Fruit fly (Drosophila melanogaster) whole organism, prepupa: Measurements from ENCODE around the gene Mgstl.

ENCODE experiments used
- Blimp-1 ChIP-seq: fragments of 200-800 bp; sonication (Bioruptor generic); optimal IDR thresholded peaks from 3 replicates; lab custom pipeline; 2017; ENCODE audit warnings: missing biosample characterization, missing genetic modification characterization, mild to moderate bottlenecking, moderate library complexity, missing genetic modification reagents
- CG10631 ChIP-seq: fragments of 200-800 bp; sonication (Bioruptor generic); optimal IDR thresholded peaks from 2 replicates; lab custom pipeline; 2016; ENCODE audit warnings: missing biosample characterization, missing genetic modification characterization
- CG10669 ChIP-seq: fragments of 200-800 bp; sonication (Bioruptor generic); optimal IDR thresholded peaks from 3 replicates; lab custom pipeline; 2018; ENCODE audit warnings: missing biosample characterization, mild to moderate bottlenecking, missing genetic modification characterization, moderate library complexity
- CG11294 ChIP-seq: fragments of 200-800 bp; sonication (Bioruptor generic); IDR thresholded peaks from 2 replicates; pipeline ENCODE4 v1.3.6; 2022; ENCODE audit warnings: missing biosample characterization, missing genetic modification characterization
- CG11902 ChIP-seq: fragments of 200-800 bp; sonication (Bioruptor generic); optimal IDR thresholded peaks from 3 replicates; lab custom pipeline; 2016; ENCODE audit warnings: missing biosample characterization, missing genetic modification characterization
- CG15336 ChIP-seq: fragments of 200-800 bp; sonication (Bioruptor generic); IDR thresholded peaks from 2 replicates; pipeline ENCODE4 v1.3.6; 2022; ENCODE audit warnings: missing biosample characterization, missing genetic modification characterization
- CG1621 ChIP-seq: fragments of 200-800 bp; sonication (Bioruptor generic); optimal IDR thresholded peaks from 3 replicates; lab custom pipeline; 2018; ENCODE audit warnings: missing biosample characterization, mild to moderate bottlenecking, missing genetic modification characterization
- CG16779 ChIP-seq: fragments of 200-800 bp; sonication (Bioruptor generic); optimal IDR thresholded peaks from 3 replicates; lab custom pipeline; 2017; ENCODE audit warnings: missing biosample characterization, mild to moderate bottlenecking, missing genetic modification characterization
- CG3032 ChIP-seq: fragments of 200-800 bp; optimal IDR thresholded peaks from 2 replicates; lab custom pipeline; 2019; ENCODE audit warnings: missing biosample characterization, mild to moderate bottlenecking, missing genetic modification characterization, moderate library complexity
- CG31627 ChIP-seq: fragments of 200-800 bp; sonication (Bioruptor generic); optimal IDR thresholded peaks from 3 replicates; lab custom pipeline; 2016; ENCODE audit warnings: missing biosample characterization, missing genetic modification characterization
- CG32006 ChIP-seq: fragments of 200-800 bp; sonication (Bioruptor generic); optimal IDR thresholded peaks from 3 replicates; lab custom pipeline; 2017; ENCODE audit warnings: missing biosample characterization, mild to moderate bottlenecking, missing genetic modification characterization
- CG34406 ChIP-seq: fragments of 200-800 bp; sonication (Bioruptor generic); optimal IDR thresholded peaks from 3 replicates; lab custom pipeline; 2016; ENCODE audit warnings: missing biosample characterization, missing genetic modification characterization
- CG3919 ChIP-seq: fragments of 200-800 bp; sonication (Bioruptor generic); optimal IDR thresholded peaks from 3 replicates; lab custom pipeline; 2016; ENCODE audit warnings: missing biosample characterization, missing genetic modification characterization
- CG4318 ChIP-seq: fragments of 200-800 bp; sonication (Bioruptor generic); optimal IDR thresholded peaks from 3 replicates; lab custom pipeline; 2017; ENCODE audit warnings: missing biosample characterization, mild to moderate bottlenecking, missing genetic modification characterization
- CG6163 ChIP-seq: fragments of 200-800 bp; sonication (Bioruptor generic); IDR thresholded peaks from 3 replicates; pipeline ENCODE4 v1.3.6; 2022; ENCODE audit warnings: missing biosample characterization, missing genetic modification characterization
- CG6276 ChIP-seq: fragments of 200-800 bp; sonication (Bioruptor generic); optimal IDR thresholded peaks from 2 replicates; lab custom pipeline; 2017; ENCODE audit warnings: missing biosample characterization, mild to moderate bottlenecking, missing genetic modification characterization
- CG6792 ChIP-seq: fragments of 200-800 bp; sonication (Bioruptor generic); optimal IDR thresholded peaks from 3 replicates; lab custom pipeline; 2016; ENCODE audit warnings: missing biosample characterization, missing genetic modification characterization
- CG6808 ChIP-seq: fragments of 200-800 bp; sonication (Bioruptor generic); optimal IDR thresholded peaks from 3 replicates; lab custom pipeline; 2017; ENCODE audit warnings: missing biosample characterization, missing genetic modification characterization, mild to moderate bottlenecking, moderate library complexity, missing genetic modification reagents
- CG6854 ChIP-seq: fragments of 200-800 bp; sonication (Bioruptor generic); optimal IDR thresholded peaks from 2 replicates; lab custom pipeline; 2017; ENCODE audit warnings: missing biosample characterization, mild to moderate bottlenecking, missing genetic modification characterization
- CG7368 ChIP-seq: fragments of 200-800 bp; sonication (Bioruptor generic); optimal IDR thresholded peaks from 3 replicates; lab custom pipeline; 2016; ENCODE audit warnings: missing biosample characterization, missing genetic modification characterization
- CG8119 ChIP-seq: fragments of 200-800 bp; sonication (Bioruptor generic); IDR thresholded peaks from 3 replicates; pipeline ENCODE4 v1.3.6; 2022; ENCODE audit warnings: missing biosample characterization, missing genetic modification characterization
- CG8632 ChIP-seq: fragments of 200-800 bp; sonication (Bioruptor generic); optimal IDR thresholded peaks from 3 replicates; lab custom pipeline; 2016; ENCODE audit warnings: missing biosample characterization, missing genetic modification characterization
- CG9139 ChIP-seq: fragments of 200-800 bp; sonication (Bioruptor generic); optimal IDR thresholded peaks from 3 replicates; lab custom pipeline; 2017; ENCODE audit warnings: missing biosample characterization, mild to moderate bottlenecking, missing genetic modification characterization
- Eip93F ChIP-seq: fragments of 200-800 bp; sonication (Bioruptor generic); optimal IDR thresholded peaks from 2 replicates; lab custom pipeline; 2016; ENCODE audit warnings: missing biosample characterization, mild to moderate bottlenecking, missing genetic modification characterization
- Ets21C ChIP-seq: fragments of 200-800 bp; sonication (Bioruptor generic); optimal IDR thresholded peaks from 3 replicates; lab custom pipeline; 2016; ENCODE audit warnings: missing biosample characterization, missing genetic modification characterization
- Ets96B ChIP-seq: fragments of 200-800 bp; optimal IDR thresholded peaks from 2 replicates; lab custom pipeline; 2019; ENCODE audit warnings: missing biosample characterization, mild to moderate bottlenecking, missing genetic modification characterization, moderate library complexity
- Hr38 ChIP-seq: sonication (Bioruptor generic); optimal IDR thresholded peaks from 2 replicates; lab custom pipeline; 2016; ENCODE audit warnings: missing biosample characterization, missing genetic modification characterization
- Hr4 ChIP-seq: fragments of 200-800 bp; sonication (Bioruptor generic); optimal IDR thresholded peaks from 3 replicates; lab custom pipeline; 2016; ENCODE audit warnings: missing biosample characterization, missing genetic modification characterization
- Lpt ChIP-seq: fragments of 200-800 bp; sonication (Bioruptor generic); optimal IDR thresholded peaks from 3 replicates; lab custom pipeline; 2016; ENCODE audit warnings: missing biosample characterization, missing genetic modification characterization
- Met ChIP-seq: fragments of 200-800 bp; sonication (Bioruptor generic); optimal IDR thresholded peaks from 3 replicates; lab custom pipeline; 2016; ENCODE audit warnings: missing biosample characterization, missing genetic modification characterization
- OdsH ChIP-seq: fragments of 200-800 bp; sonication (Bioruptor generic); optimal IDR thresholded peaks from 3 replicates; lab custom pipeline; 2016; ENCODE audit warnings: missing biosample characterization, missing genetic modification characterization
- Smox ChIP-seq: fragments of 200-800 bp; sonication (Bioruptor generic); optimal IDR thresholded peaks from 3 replicates; lab custom pipeline; 2016; ENCODE audit warnings: missing biosample characterization, missing genetic modification characterization
- Sox102F ChIP-seq: fragments of 200-800 bp; sonication (Bioruptor generic); optimal IDR thresholded peaks from 2 replicates; lab custom pipeline; 2016; ENCODE audit warnings: missing biosample characterization, mild to moderate bottlenecking, missing genetic modification characterization
- Sox14 ChIP-seq: fragments of 200-800 bp; sonication (Bioruptor generic); optimal IDR thresholded peaks from 3 replicates; lab custom pipeline; 2016; ENCODE audit warnings: missing biosample characterization, missing genetic modification characterization
- Sox15 ChIP-seq: fragments of 200-800 bp; sonication (Bioruptor generic); optimal IDR thresholded peaks from 3 replicates; lab custom pipeline; 2016; ENCODE audit warnings: missing biosample characterization, missing genetic modification characterization
- acj6 ChIP-seq: fragments of 200-800 bp; sonication (Bioruptor generic); optimal IDR thresholded peaks from 3 replicates; lab custom pipeline; 2016; ENCODE audit warnings: missing biosample characterization, missing genetic modification characterization
- cyc ChIP-seq: fragments of 200-800 bp; sonication (Bioruptor generic); optimal IDR thresholded peaks from 3 replicates; lab custom pipeline; 2016; ENCODE audit warnings: missing biosample characterization, missing genetic modification characterization
- dsx ChIP-seq: fragments of 200-800 bp; optimal IDR thresholded peaks from 3 replicates; lab custom pipeline; 2019; ENCODE audit warnings: missing biosample characterization, mild to moderate bottlenecking, missing genetic modification characterization, moderate library complexity; ENCODE audit not compliant: poor library complexity, severe bottlenecking
- eg ChIP-seq: fragments of 200-800 bp; sonication (Bioruptor generic); IDR thresholded peaks from 3 replicates; pipeline ENCODE4 v1.3.6; 2022; ENCODE audit warnings: missing biosample characterization, missing genetic modification characterization
- esn ChIP-seq: fragments of 200-800 bp; sonication (Bioruptor generic); optimal IDR thresholded peaks from 2 replicates; lab custom pipeline; 2016; ENCODE audit warnings: missing biosample characterization, mild to moderate bottlenecking, missing genetic modification characterization, moderate library complexity
- fkh ChIP-seq: fragments of 200-800 bp; sonication (Bioruptor generic); optimal IDR thresholded peaks from 3 replicates; lab custom pipeline; 2017; ENCODE audit warnings: missing biosample characterization, mild to moderate bottlenecking, missing genetic modification characterization, moderate library complexity
- pdm3 ChIP-seq: fragments of 200-800 bp; sonication (Bioruptor generic); optimal IDR thresholded peaks from 3 replicates; lab custom pipeline; 2016; ENCODE audit warnings: missing biosample characterization, missing genetic modification characterization
- salr ChIP-seq, 2 experiments: fragments of 200-800 bp; sonication (Bioruptor generic); optimal IDR thresholded peaks; 3 replicates each; lab custom pipeline; 2016 to 2018; ENCODE audit warnings: missing biosample characterization in 2 of 2, missing genetic modification characterization in 2 of 2, mild to moderate bottlenecking in 1 of 2
- ss ChIP-seq, 2 experiments: fragments of 200-800 bp; sonication (Bioruptor generic); optimal IDR thresholded peaks; 2 replicates in 1 of 2; 3 replicates in 1 of 2; lab custom pipeline; 2017 to 2018; ENCODE audit warnings: mild to moderate bottlenecking in 2 of 2, missing biosample characterization in 2 of 2, missing genetic modification characterization in 2 of 2, moderate library complexity in 1 of 2
- svp ChIP-seq: fragments of 200-800 bp; sonication (Bioruptor generic); peaks from one replicate; lab custom pipeline; 2016; ENCODE audit warnings: missing biosample characterization, missing genetic modification characterization
- vri ChIP-seq: fragments of 200-800 bp; sonication (Bioruptor generic); optimal IDR thresholded peaks from 3 replicates; lab custom pipeline; 2016; ENCODE audit warnings: missing biosample characterization, mild to moderate bottlenecking, missing genetic modification characterization

Mgstl gene

DNA sequence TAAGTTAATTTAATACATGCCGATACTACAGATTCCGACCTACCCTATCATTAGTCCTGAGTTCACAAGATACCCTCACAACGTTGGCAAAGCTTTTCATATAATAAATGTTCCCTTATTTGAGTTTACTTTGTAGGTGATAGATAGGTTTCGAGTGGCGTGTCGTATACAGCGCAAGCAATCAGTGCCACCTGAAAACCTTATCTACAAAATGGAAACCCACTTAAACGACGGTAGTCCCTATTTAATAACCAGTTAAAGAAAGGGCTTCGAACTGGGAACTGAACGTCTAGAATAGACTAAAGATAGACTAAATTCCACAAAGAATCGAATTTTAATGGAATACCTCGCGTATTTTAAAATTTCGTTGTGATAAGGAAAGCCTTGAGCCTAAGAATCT lies 4.2 kb downstream of the Mgstl start:
- TF ChIP-seq CG6163 (GFP tag; lab: Robert Waterston, UW) (no peak), CG34406 (GFP tag; lab: Kevin White, UChicago) (no peak), ss (GFP tag; optimal IDR thresholded peaks at IDR 0.05; lab: Kevin White, UChicago) (no peak)

DNA sequence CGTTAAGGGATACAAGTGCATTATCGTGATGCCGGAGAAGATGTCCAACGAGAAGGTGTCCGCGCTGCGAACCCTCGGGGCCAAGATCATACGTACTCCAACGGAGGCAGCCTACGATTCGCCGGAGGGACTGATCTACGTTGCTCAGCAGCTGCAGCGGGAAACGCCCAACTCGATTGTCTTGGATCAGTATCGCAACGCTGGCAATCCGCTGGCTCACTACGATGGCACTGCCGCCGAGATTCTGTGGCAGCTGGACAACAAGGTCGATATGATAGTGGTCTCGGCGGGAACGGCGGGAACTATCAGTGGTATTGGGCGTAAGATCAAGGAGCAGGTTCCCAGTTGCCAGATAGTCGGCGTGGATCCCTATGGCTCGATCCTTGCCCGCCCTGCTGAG lies 5.8 kb downstream of the Mgstl start:
- TF ChIP-seq CG3919 (GFP tag; lab: Kevin White, UChicago), result no peak

DNA sequence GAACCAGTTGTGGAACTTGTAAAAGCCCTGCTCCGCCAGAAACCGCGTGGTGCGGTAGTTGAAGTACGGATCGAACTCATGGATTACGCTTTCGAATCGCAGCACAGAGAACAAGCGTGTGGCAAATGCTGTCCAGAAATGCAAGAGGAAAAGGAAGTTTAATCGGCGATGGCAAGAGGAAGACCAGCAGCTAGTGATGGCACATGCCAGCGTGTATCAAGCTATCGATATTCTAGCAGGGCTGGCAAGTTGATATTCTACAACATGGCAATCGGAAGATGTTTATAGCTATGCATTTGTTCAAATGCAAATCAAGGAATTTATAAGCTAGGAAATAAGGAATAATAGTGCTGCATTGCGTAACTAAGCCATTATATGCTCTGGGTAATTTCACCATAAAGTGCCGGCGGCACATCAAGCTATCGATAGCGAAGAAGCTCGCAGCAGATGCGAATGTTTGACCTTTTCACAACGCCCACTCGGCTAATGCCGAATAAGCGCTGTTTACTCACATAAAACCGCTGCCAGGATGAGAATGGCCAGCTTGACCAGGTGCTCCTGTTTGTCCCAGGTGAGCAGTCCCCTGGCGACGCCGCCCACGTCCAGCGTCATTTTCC lies 11.3 kb downstream of the Mgstl start:
- TF ChIP-seq CG6276, result peak; percentile 40
- TF ChIP-seq CG9139 (GFP tag; lab: Kevin White, UChicago), result peak; percentile 67
- peak; percentile 28 for TF ChIP-seq CG11902 (GFP tag; lab: Kevin White, UChicago)
- peak; percentile 77 for TF ChIP-seq eg
- peak; percentile 28 for TF ChIP-seq CG32006 (GFP tag; lab: Kevin White, UChicago)
- peak; percentile 83 for TF ChIP-seq Sox102F (GFP tag; lab: Kevin White, UChicago)
- TF ChIP-seq CG16779 (tag; lab: Kevin White, UChicago), result peak; percentile 72
- TF ChIP-seq CG15336 (GFP tag; lab: Robert Waterston, UW), result peak; percentile 42; the same call in 1 of the 2 replicates
- peak; percentile 75 for TF ChIP-seq svp
- peak; percentile 80 for TF ChIP-seq esn (GFP tag; lab: Kevin White, UChicago)
- peak; percentile 60 for TF ChIP-seq CG10669 (GFP tag; lab: Kevin White, UChicago)
- TF ChIP-seq Ets96B, result peak; percentile 7
- TF ChIP-seq fkh (GFP tag; lab: Kevin White, UChicago), result peak; percentile 53
- peak; percentile 14 for TF ChIP-seq Sox15 (GFP tag; lab: Kevin White, UChicago)
- peak; percentile 66 for TF ChIP-seq cyc (GFP tag; lab: Kevin White, UChicago)
- peak; percentile 57 for TF ChIP-seq Ets21C (GFP tag; lab: Kevin White, UChicago)
- peak; percentile 28 for TF ChIP-seq CG10631 (GFP tag; lab: Kevin White, UChicago)
- TF ChIP-seq CG1621, result peak; percentile 70
- peak; percentile 34; the same call in 2 of the 3 replicates for TF ChIP-seq CG8119 (GFP tag; lab: Robert Waterston, UW)
- peak; percentile 50 for TF ChIP-seq acj6 (GFP tag; lab: Kevin White, UChicago)
- TF ChIP-seq CG6808, result peak; percentile 77
- peak; percentile 45 for TF ChIP-seq dsx (GFP tag; lab: Kevin White, UChicago)
- TF ChIP-seq CG3032 (tag; lab: Kevin White, UChicago), result peak; percentile 36
- TF ChIP-seq Hr4 (GFP tag; lab: Kevin White, UChicago), result peak; percentile 24
- TF ChIP-seq OdsH (GFP tag; lab: Kevin White, UChicago), result peak; percentile 66
- no peak for TF ChIP-seq Lpt (GFP tag; lab: Kevin White, UChicago)
- TF ChIP-seq CG34406 (GFP tag; lab: Kevin White, UChicago), result peak; percentile 55
- peak; percentile 53 for TF ChIP-seq Blimp-1 (GFP tag; lab: Kevin White, UChicago)
- peak; percentile 73 to 81 for TF ChIP-seq ss (GFP tag; optimal IDR thresholded peaks at IDR 0.05; lab: Kevin White, UChicago)
- TF ChIP-seq CG31627, result peak; percentile 57
- TF ChIP-seq CG4318 (GFP tag; lab: Kevin White, UChicago), result no peak
- peak; percentile 78 for TF ChIP-seq vri (GFP tag; lab: Kevin White, UChicago)
- TF ChIP-seq Hr38 (GFP tag; lab: Kevin White, UChicago), result no peak
- TF ChIP-seq CG11294 (GFP tag; lab: Robert Waterston, UW), result no peak
- TF ChIP-seq CG6163 (GFP tag; lab: Robert Waterston, UW), result peak; percentile 81
- TF ChIP-seq Smox (GFP tag; lab: Kevin White, UChicago), result peak; percentile 47
- TF ChIP-seq CG6854 (GFP tag; lab: Kevin White, UChicago), result peak; percentile 96
- TF ChIP-seq CG8632, result peak; percentile 49
- peak; percentile 48 for TF ChIP-seq CG6792 (GFP tag; lab: Kevin White, UChicago)
- peak; percentile 51 for TF ChIP-seq Sox14 (GFP tag; lab: Kevin White, UChicago)
- TF ChIP-seq pdm3, result peak; percentile 78
- TF ChIP-seq Met, result peak; percentile 78
- no peak for TF ChIP-seq Eip93F (GFP tag; lab: Kevin White, UChicago)
- peak; percentile 67 for TF ChIP-seq CG7368
- peak in 1 of 2 experiments; percentile 71 for TF ChIP-seq salr (GFP tag; optimal IDR thresholded peaks at IDR 0.05; lab: Kevin White, UChicago)
